Worm (Caenorhabditis elegans) whole organism, young adult: ENCODE data around the gene C07E3.10.

Source experiments
- B0019.2 ChIP-seq: fragments of 200-800 bp; sonication (Bioruptor generic); conservative IDR thresholded peaks from 2 replicates; pipeline ENCODE4 v1.3.6; 2022; ENCODE audit warnings: missing genetic modification reagents, missing genetic modification characterization, missing compliant biosample characterization
- C17E4.6 ChIP-seq: fragments of 200-800 bp; sonication (Bioruptor generic); IDR thresholded peaks from 2 replicates; pipeline ENCODE4 v1.3.6; 2022; ENCODE audit warnings: missing genetic modification reagents, missing genetic modification characterization, missing compliant biosample characterization
- F55B11.4 ChIP-seq: sonication (generic microtip); optimal IDR thresholded peaks from 2 replicates; lab custom pipeline; 2016; ENCODE audit warnings: missing compliant biosample characterization, missing genetic modification characterization, borderline replicate concordance; ENCODE audit not compliant: insufficient read depth
- Y56A3A.18 ChIP-seq: fragments of 200-800 bp; sonication (Bioruptor generic); IDR thresholded peaks from 2 replicates; pipeline ENCODE4 v1.3.6; 2022; ENCODE audit warnings: missing genetic modification reagents, missing genetic modification characterization, missing compliant biosample characterization
- Y79H2A.3 ChIP-seq: fragments of 200-800 bp; sonication (Bioruptor generic); conservative IDR thresholded peaks from 2 replicates; pipeline ENCODE4 v1.3.6; 2022; ENCODE audit warnings: missing genetic modification reagents, missing genetic modification characterization, missing compliant biosample characterization
- Y95B8A.8 ChIP-seq: fragments of 200-800 bp; sonication (Bioruptor generic); IDR thresholded peaks from 2 replicates; pipeline ENCODE4 v1.3.6; 2022; ENCODE audit warnings: missing genetic modification reagents, missing genetic modification characterization, missing compliant biosample characterization
- ZK185.1 ChIP-seq: sonication (generic microtip); optimal IDR thresholded peaks from 2 replicates; lab custom pipeline; 2016; ENCODE audit warnings: mild to moderate bottlenecking, missing genetic modification characterization, missing compliant biosample characterization; ENCODE audit not compliant: poor library complexity, severe bottlenecking
- aptf-2 ChIP-seq: fragments of 200-800 bp; sonication (Bioruptor generic); conservative IDR thresholded peaks from 2 replicates; pipeline ENCODE4 v1.3.6; 2022; ENCODE audit warnings: missing genetic modification reagents, missing genetic modification characterization, missing compliant biosample characterization
- attf-3 ChIP-seq: fragments of 200-800 bp; sonication (Bioruptor generic); conservative IDR thresholded peaks from 2 replicates; pipeline ENCODE4 v1.3.6; 2022; ENCODE audit warnings: missing genetic modification reagents, missing genetic modification characterization, missing compliant biosample characterization
- cebp-1 ChIP-seq, 2 experiments: fragments of 200-800 bp in 1 of 2; sonication (Bioruptor generic) in 1 of 2; sonication (generic microtip) in 1 of 2; IDR thresholded peaks in 1 of 2; optimal IDR thresholded peaks in 1 of 2; 2 replicates each; pipeline versions ENCODE4 v1.3.6 to Lab custom; 2017 to 2022; ENCODE audit warnings: missing compliant biosample characterization in 2 of 2, missing genetic modification characterization in 2 of 2, mild to moderate bottlenecking in 1 of 2, missing genetic modification reagents in 1 of 2, moderate library complexity in 1 of 2
- ceh-100 ChIP-seq: fragments of 200-800 bp; sonication (Bioruptor generic); IDR thresholded peaks from 2 replicates; pipeline ENCODE4 v1.3.6; 2022; ENCODE audit warnings: missing genetic modification reagents, missing genetic modification characterization, missing compliant biosample characterization
- ceh-58 ChIP-seq: fragments of 200-800 bp; sonication (Bioruptor generic); IDR thresholded peaks from 2 replicates; pipeline ENCODE4 v1.3.6; 2022; ENCODE audit warnings: missing genetic modification characterization, missing compliant biosample characterization
- die-1 ChIP-seq: sonication (generic microtip); optimal IDR thresholded peaks from 2 replicates; lab custom pipeline; 2016; ENCODE audit warnings: missing genotype, mild to moderate bottlenecking, missing genetic modification characterization, missing compliant biosample characterization
- dox-1 ChIP-seq: fragments of 200-800 bp; sonication (Bioruptor generic); IDR thresholded peaks from 2 replicates; pipeline ENCODE4 v1.3.6; 2022; ENCODE audit warnings: missing genetic modification reagents, missing genetic modification characterization, missing compliant biosample characterization
- dpl-1 ChIP-seq: fragments of 150-350 bp; optimal IDR thresholded peaks from 2 replicates; lab custom pipeline; 2014; ENCODE audit warnings: missing biosample characterization, missing genetic modification reagents, missing genetic modification characterization
- efl-1 ChIP-seq: fragments of 150-350 bp; optimal IDR thresholded peaks from 2 replicates; lab custom pipeline; 2014; ENCODE audit warnings: missing biosample characterization, missing genetic modification reagents, missing genetic modification characterization
- egl-18 ChIP-seq: fragments of 200-800 bp; sonication (Bioruptor generic); IDR thresholded peaks from 2 replicates; pipeline ENCODE4 v1.3.6; 2022; ENCODE audit warnings: missing genetic modification reagents, missing genetic modification characterization, missing compliant biosample characterization
- egl-44 ChIP-seq: fragments of 200-800 bp; sonication (Bioruptor generic); IDR thresholded peaks from 2 replicates; pipeline ENCODE4 v1.3.6; 2022; ENCODE audit warnings: missing genetic modification reagents, missing genetic modification characterization, missing compliant biosample characterization
- fkh-3 ChIP-seq: sonication (generic microtip); optimal IDR thresholded peaks from 2 replicates; lab custom pipeline; 2016; ENCODE audit warnings: mild to moderate bottlenecking, missing genetic modification characterization, missing compliant biosample characterization
- gei-17 ChIP-seq: fragments of 200-800 bp; sonication (Bioruptor generic); optimal IDR thresholded peaks from 2 replicates; lab custom pipeline; 2018; ENCODE audit warnings: mild to moderate bottlenecking, missing genetic modification characterization, missing compliant biosample characterization
- him-1 ChIP-seq: sonication (generic microtip); optimal IDR thresholded peaks from 2 replicates; lab custom pipeline; 2016; ENCODE audit warnings: missing genotype, missing genetic modification reagents, missing genetic modification characterization, missing compliant biosample characterization
- hmg-1.2 ChIP-seq: fragments of 200-800 bp; sonication (Bioruptor generic); IDR thresholded peaks from 2 replicates; pipeline ENCODE4 v1.3.6; 2022; ENCODE audit warnings: missing genetic modification reagents, missing genetic modification characterization, missing compliant biosample characterization
- hsf-1 ChIP-seq: fragments of 200-800 bp; sonication (Bioruptor generic); IDR thresholded peaks from 2 replicates; pipeline ENCODE4 v1.3.6; 2022; ENCODE audit warnings: missing genetic modification reagents, missing genetic modification characterization, missing compliant biosample characterization
- let-607 ChIP-seq, 2 experiments: fragments of 200-800 bp in 1 of 2; sonication (Bioruptor generic) in 1 of 2; sonication (generic microtip) in 1 of 2; optimal IDR thresholded peaks; 2 replicates each; lab custom pipeline; 2016 to 2018; ENCODE audit warnings: mild to moderate bottlenecking in 2 of 2, missing compliant biosample characterization in 2 of 2, missing genetic modification characterization in 2 of 2, moderate library complexity in 2 of 2, missing genotype in 1 of 2
- lin-26 ChIP-seq: fragments of 200-800 bp; sonication (Bioruptor generic); IDR thresholded peaks from 2 replicates; pipeline ENCODE4 v1.3.6; 2022; ENCODE audit warnings: missing genetic modification reagents, missing genetic modification characterization, missing compliant biosample characterization
- lin-35 ChIP-seq, 3 experiments: fragments of 150-350 bp in 2 of 3; sonication (generic microtip) in 1 of 3; optimal IDR thresholded peaks; 2 replicates each; lab custom pipeline; 2014 to 2018; ENCODE audit warnings: missing biosample characterization in 3 of 3, missing genetic modification characterization in 3 of 3, missing genetic modification reagents in 3 of 3
- lin-40 ChIP-seq: sonication (generic microtip); optimal IDR thresholded peaks from 2 replicates; lab custom pipeline; 2016; ENCODE audit warnings: missing genetic modification characterization, mild to moderate bottlenecking, missing compliant biosample characterization, missing genotype, missing genetic modification reagents
- lir-1 ChIP-seq: fragments of 200-800 bp; sonication (Bioruptor generic); conservative IDR thresholded peaks from 2 replicates; pipeline ENCODE4 v1.3.6; 2022; ENCODE audit warnings: missing genetic modification reagents, missing genetic modification characterization, missing compliant biosample characterization
- lsy-27 ChIP-seq: sonication (generic microtip); optimal IDR thresholded peaks from 2 replicates; lab custom pipeline; 2017; ENCODE audit warnings: missing genetic modification characterization, mild to moderate bottlenecking, missing compliant biosample characterization, antibody characterized with exemption, missing genotype, borderline replicate concordance; ENCODE audit not compliant: insufficient read depth
- madf-10 ChIP-seq: sonication (generic microtip); optimal IDR thresholded peaks from 2 replicates; lab custom pipeline; 2016; ENCODE audit warnings: mild to moderate bottlenecking, missing genetic modification characterization, missing compliant biosample characterization
- madf-3 ChIP-seq: fragments of 200-800 bp; sonication (Bioruptor generic); IDR thresholded peaks from 2 replicates; pipeline ENCODE4 v1.3.6; 2022; ENCODE audit warnings: missing genetic modification reagents, missing genetic modification characterization, missing compliant biosample characterization
- mel-28 ChIP-seq: sonication (generic microtip); optimal IDR thresholded peaks from 2 replicates; lab custom pipeline; 2016; ENCODE audit warnings: borderline replicate concordance, mild to moderate bottlenecking, missing genetic modification characterization, missing compliant biosample characterization
- mxl-1 ChIP-seq: sonication (generic microtip); optimal IDR thresholded peaks from 2 replicates; lab custom pipeline; 2016; ENCODE audit warnings: missing genetic modification characterization, missing compliant biosample characterization
- nfyb-1 ChIP-seq: fragments of 200-800 bp; sonication (Bioruptor generic); IDR thresholded peaks from 2 replicates; pipeline ENCODE4 v1.3.6; 2022; ENCODE audit warnings: missing genetic modification reagents, missing genetic modification characterization, missing compliant biosample characterization
- nhr-120 ChIP-seq: fragments of 200-800 bp; sonication (Bioruptor generic); IDR thresholded peaks from 2 replicates; pipeline ENCODE4 v1.3.6; 2022; ENCODE audit warnings: missing genetic modification characterization, missing compliant biosample characterization
- nhr-179 ChIP-seq: sonication (generic microtip); optimal IDR thresholded peaks from 2 replicates; lab custom pipeline; 2016; ENCODE audit warnings: mild to moderate bottlenecking, missing genetic modification characterization, missing compliant biosample characterization
- nhr-27 ChIP-seq: fragments of 200-800 bp; sonication (Bioruptor generic); optimal IDR thresholded peaks from 2 replicates; lab custom pipeline; 2018; ENCODE audit warnings: mild to moderate bottlenecking, missing genetic modification characterization, moderate library complexity, missing compliant biosample characterization
- nhr-90 ChIP-seq: sonication (generic microtip); optimal IDR thresholded peaks from 2 replicates; lab custom pipeline; 2016; ENCODE audit warnings: missing genotype, mild to moderate bottlenecking, missing genetic modification characterization, missing compliant biosample characterization
- rpc-1 ChIP-seq, 2 experiments: fragments of 150-350 bp in 1 of 2; sonication (generic microtip) in 1 of 2; optimal IDR thresholded peaks; 2 replicates each; lab custom pipeline; 2014 to 2018; ENCODE audit warnings: missing biosample characterization in 1 of 2, missing genetic modification characterization in 1 of 2, missing genetic modification reagents in 1 of 2, missing genotype in 1 of 2
- snpc-1.1 ChIP-seq: sonication (generic microtip); optimal IDR thresholded peaks from 2 replicates; lab custom pipeline; 2017; ENCODE audit warnings: missing genetic modification characterization, mild to moderate bottlenecking, missing compliant biosample characterization, antibody characterized with exemption, moderate library complexity, missing genotype, missing genetic modification reagents; ENCODE audit not compliant: insufficient read depth
- snpc-4 ChIP-seq, 5 experiments: fragments of 150-350 bp in 1 of 5; sonication (generic microtip) in 4 of 5; optimal IDR thresholded peaks; 2 replicates each; lab custom pipeline; 2014 to 2018; ENCODE audit warnings: missing genetic modification characterization in 5 of 5, missing biosample characterization in 3 of 5, antibody characterized with exemption in 2 of 5, mild to moderate bottlenecking in 2 of 5, missing compliant biosample characterization in 2 of 5, missing genotype in 2 of 5, moderate library complexity in 2 of 5, missing genetic modification reagents in 1 of 5
- unc-130 ChIP-seq: sonication (generic microtip); optimal IDR thresholded peaks from 2 replicates; lab custom pipeline; 2016; ENCODE audit warnings: missing genetic modification reagents, missing genetic modification characterization, missing compliant biosample characterization
- xnd-1 ChIP-seq: sonication (generic microtip); optimal IDR thresholded peaks from 2 replicates; lab custom pipeline; 2016; ENCODE audit warnings: missing genotype, missing genetic modification reagents, missing genetic modification characterization, missing compliant biosample characterization
- zim-3 ChIP-seq: sonication (generic microtip); optimal IDR thresholded peaks from 2 replicates; lab custom pipeline; 2017; ENCODE audit warnings: mild to moderate bottlenecking, missing genetic modification characterization, moderate library complexity, missing compliant biosample characterization
- ztf-22 ChIP-seq: fragments of 200-800 bp; sonication (Bioruptor generic); optimal IDR thresholded peaks from 2 replicates; lab custom pipeline; 2018; ENCODE audit warnings: mild to moderate bottlenecking, missing genetic modification characterization, moderate library complexity, missing compliant biosample characterization

Gene C07E3.10

DNA sequence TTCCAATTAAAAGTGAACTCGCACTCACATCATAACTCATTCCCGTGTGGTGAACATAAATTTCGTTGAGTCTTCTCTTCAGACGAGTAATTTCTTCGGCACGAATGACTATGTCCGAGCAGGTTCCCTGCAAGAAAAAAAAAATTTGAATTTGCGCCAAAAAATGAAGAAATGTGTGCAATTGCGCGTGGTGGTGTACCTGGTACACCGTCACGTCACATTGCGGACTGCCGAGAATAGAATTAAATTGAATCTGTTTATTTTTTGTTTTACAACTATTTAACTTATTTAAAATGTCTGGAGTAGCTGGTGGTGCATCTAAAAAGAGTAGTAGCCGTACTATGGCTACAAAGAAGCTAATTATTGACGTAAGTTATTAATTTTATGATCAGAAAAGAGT lies 45.2 kb upstream of the C07E3.10 start, which contains the start of gene mdt-22 (continued):
- TF ChIP-seq lin-26 (peak; percentile 63), ZK185.1 (peak; percentile 66), dox-1 (GFP tag; lab: Robert Waterston, UW) (peak; percentile 76; the same call in 1 of the 2 replicates), F55B11.4 (tag; lab: Kevin White, UChicago) (no peak), let-607 (tag; optimal IDR thresholded peaks at IDR 0.05; lab: Kevin White, UChicago) (peak in 1 of 2 experiments; percentile 49), unc-130 (GFP tag; lab: Kevin White, UChicago) (no peak), zim-3 (tag; lab: Kevin White, UChicago) (no peak), snpc-1.1 (tag; lab: Kevin White, UChicago) (no peak), nhr-120 (no peak), ztf-22 (GFP tag; lab: Kevin White, UChicago) (no peak), madf-3 (GFP tag; lab: Robert Waterston, UW) (peak; percentile 85), die-1 (peak; percentile 25), lsy-27 (tag; lab: Kevin White, UChicago) (no peak), nhr-90 (tag; lab: Kevin White, UChicago) (peak; percentile 17), lir-1 (peak; percentile 60; the same call in 1 of the 2 replicates), xnd-1 (tag; lab: Kevin White, UChicago) (peak; percentile 45), snpc-4 (GFP tag; optimal IDR thresholded peaks at IDR 0.05; lab: Kevin White, UChicago) (peak; percentile 19), snpc-4 (tag; optimal IDR thresholded peaks at IDR 0.05; lab: Kevin White, UChicago) (peak; percentile 42 to 70 (median 62)), hsf-1 (GFP tag; lab: Robert Waterston, UW) (peak; percentile 58; the same call in 1 of the 2 replicates), aptf-2 (GFP tag; lab: Robert Waterston, UW) (no peak), him-1 (tag; lab: Kevin White, UChicago) (peak; percentile 74), ceh-58 (no peak), dpl-1 (peak; percentile 89), B0019.2 (0 out of 2 replicates have a peak, but pooled peaks have one; percentile 43), madf-10 (peak; percentile 30), egl-44 (GFP tag; lab: Robert Waterston, UW) (no peak), hmg-1.2 (GFP tag; lab: Robert Waterston, UW) (peak; percentile 55), Y95B8A.8 (GFP tag; lab: Robert Waterston, UW) (0 out of 2 replicates have a peak, but pooled peaks have one; percentile 29), mxl-1 (tag; lab: Kevin White, UChicago) (no peak), efl-1 (GFP tag; lab: Kevin White, UChicago) (peak; percentile 81), attf-3 (GFP tag; lab: Robert Waterston, UW) (peak; percentile 55; the same call in 1 of the 2 replicates), ceh-100 (GFP tag; lab: Robert Waterston, UW) (peak; percentile 71), mel-28 (no peak), cebp-1 (GFP tag; IDR thresholded peaks at IDR 0.05; lab: Robert Waterston, UW) (peak; percentile 34; the same call in 1 of the 2 replicates), cebp-1 (tag; optimal IDR thresholded peaks at IDR 0.05; lab: Kevin White, UChicago) (peak; percentile 74), Y56A3A.18 (0 out of 2 replicates have a peak, but pooled peaks have one; percentile 7), fkh-3 (tag; lab: Kevin White, UChicago) (no peak), rpc-1 (optimal IDR thresholded peaks at IDR 0.05; lab: Kevin White, UChicago) (no peak), rpc-1 (tag; optimal IDR thresholded peaks at IDR 0.05; lab: Kevin White, UChicago) (no peak), Y79H2A.3 (GFP tag; lab: Robert Waterston, UW) (0 out of 2 replicates have a peak, but pooled peaks have one; percentile 41), lin-35 (GFP tag; optimal IDR thresholded peaks at IDR 0.05; lab: Kevin White, UChicago) (peak; percentile 20 to 90 (median 73)), C17E4.6 (peak; percentile 73), nhr-27 (tag; lab: Kevin White, UChicago) (no peak), lin-40 (tag; lab: Kevin White, UChicago) (peak; percentile 65), gei-17 (GFP tag; lab: Kevin White, UChicago) (no peak), nhr-179 (tag; lab: Kevin White, UChicago) (no peak), egl-18 (GFP tag; lab: Robert Waterston, UW) (no peak), nfyb-1 (peak; percentile 86)
